Fruit fly (Drosophila melanogaster) S2 (cell line): ENCODE results near the gene CG11570.

Source experiments
- CG8478 ChIP-seq: fragments of >200 bp; optimal IDR thresholded peaks from 2 replicates; lab custom pipeline; 2018
- CTCF ChIP-seq, 2 experiments: fragments of >200 bp; optimal IDR thresholded peaks; 2 replicates each; lab custom pipeline; 2018

DNA sequence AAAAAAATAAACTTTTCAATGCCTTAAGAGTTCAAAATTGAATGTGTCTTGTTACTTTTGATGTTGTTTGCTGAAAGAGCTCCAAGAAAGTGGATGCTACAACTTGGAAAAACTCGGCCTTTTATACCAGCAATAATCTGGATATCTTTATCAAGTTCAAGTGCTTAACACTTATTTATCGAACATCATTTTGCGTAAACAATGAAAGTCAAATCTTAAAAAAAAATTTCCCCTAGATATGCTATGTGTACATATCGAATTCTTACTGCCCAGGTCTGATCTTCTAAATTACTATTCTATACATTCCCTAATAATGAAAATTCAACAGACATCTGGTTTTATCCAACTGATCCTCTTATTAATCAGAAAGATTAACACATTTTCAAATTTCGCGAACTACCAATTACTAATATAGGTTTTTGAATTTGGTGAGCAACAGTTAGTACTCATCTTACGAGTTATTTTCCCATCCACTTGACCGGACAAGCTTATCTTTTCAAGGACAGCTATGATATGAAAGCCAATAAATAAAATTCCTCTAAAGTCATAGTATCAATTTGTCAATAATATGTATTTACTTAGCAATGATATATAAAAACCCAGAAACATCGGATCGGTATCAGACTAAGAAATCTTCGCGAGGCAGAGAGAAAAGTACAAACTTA lies at the start of gene CG11570, which contains the start of gene CG43294:
- TF ChIP-seq CG8478 (lab: Kevin White, UChicago), result no peak
- TF ChIP-seq CTCF (optimal IDR thresholded peaks at IDR 0.05; lab: Kevin White, UChicago), result no peak
